Fruit fly (Drosophila melanogaster) whole organism, embryonic: ENCODE data around the gene CG13670.

Source experiments
- ATbp ChIP-seq: fragments of 200-800 bp; sonication (Bioruptor generic); optimal IDR thresholded peaks from 2 replicates; lab custom pipeline; 2017; ENCODE audit warnings: missing biosample characterization, mild to moderate bottlenecking, missing genetic modification characterization, missing genetic modification reagents
- Aef1 ChIP-seq: fragments of 200-800 bp; sonication (Bioruptor generic); IDR thresholded peaks from 3 replicates; pipeline ENCODE4 v1.3.6; 2022; ENCODE audit warnings: missing biosample characterization, missing genetic modification characterization
- Antp ChIP-seq: fragments of 200-800 bp; sonication (Bioruptor generic); optimal IDR thresholded peaks from 3 replicates; lab custom pipeline; 2016; ENCODE audit warnings: missing biosample characterization, missing genetic modification characterization
- CG10147 ChIP-seq: fragments of 200-800 bp; sonication (Bioruptor generic); optimal IDR thresholded peaks from 2 replicates; lab custom pipeline; 2019; ENCODE audit warnings: missing biosample characterization, mild to moderate bottlenecking, missing genetic modification characterization, moderate library complexity
- CG10274 ChIP-seq: fragments of 200-800 bp; sonication (Bioruptor generic); optimal IDR thresholded peaks from 3 replicates; lab custom pipeline; 2017; ENCODE audit warnings: missing biosample characterization, mild to moderate bottlenecking, missing genetic modification characterization
- CG12104 ChIP-seq: fragments of 200-800 bp; sonication (Bioruptor generic); optimal IDR thresholded peaks from 3 replicates; lab custom pipeline; 2016; ENCODE audit warnings: missing biosample characterization, missing genetic modification characterization
- CG12659 ChIP-seq: fragments of 200-800 bp; sonication (Bioruptor generic); optimal IDR thresholded peaks from 3 replicates; lab custom pipeline; 2017; ENCODE audit warnings: mild to moderate bottlenecking, missing biosample characterization, missing genetic modification reagents, missing genetic modification characterization
- CG14965 ChIP-seq: fragments of 200-800 bp; sonication (Bioruptor generic); optimal IDR thresholded peaks from 2 replicates; lab custom pipeline; 2016; ENCODE audit warnings: missing biosample characterization, missing genetic modification characterization, borderline replicate concordance
- CG15601 ChIP-seq: fragments of 200-800 bp; sonication (Bioruptor generic); optimal IDR thresholded peaks from 3 replicates; lab custom pipeline; 2019; ENCODE audit warnings: missing biosample characterization, mild to moderate bottlenecking, missing genetic modification characterization, moderate library complexity
- CG17361 ChIP-seq: fragments of 200-800 bp; sonication (Bioruptor generic); IDR thresholded peaks from 3 replicates; pipeline ENCODE4 v1.3.6; 2022; ENCODE audit warnings: missing biosample characterization, missing genetic modification characterization
- CG17912 ChIP-seq: fragments of 200-800 bp; sonication (Bioruptor generic); optimal IDR thresholded peaks from 2 replicates; lab custom pipeline; 2018; ENCODE audit warnings: missing biosample characterization, mild to moderate bottlenecking, missing genetic modification characterization
- CG2202 ChIP-seq: fragments of 200-800 bp; sonication (Bioruptor generic); optimal IDR thresholded peaks from 2 replicates; lab custom pipeline; 2018; ENCODE audit warnings: missing biosample characterization, mild to moderate bottlenecking, missing genetic modification characterization
- CG3407 ChIP-seq: fragments of 200-800 bp; sonication (Bioruptor generic); optimal IDR thresholded peaks from 2 replicates; lab custom pipeline; 2018; ENCODE audit warnings: missing biosample characterization, mild to moderate bottlenecking, missing genetic modification characterization
- CG43689 ChIP-seq: fragments of 200-800 bp; sonication (Bioruptor generic); IDR thresholded peaks from 2 replicates; pipeline ENCODE4 v1.3.6; 2022; ENCODE audit warnings: missing biosample characterization, missing genetic modification characterization
- CG4404 ChIP-seq: fragments of 200-800 bp; sonication (Bioruptor generic); IDR thresholded peaks from 2 replicates; pipeline ENCODE4 v1.3.6; 2022; ENCODE audit warnings: missing biosample characterization, missing genetic modification characterization
- CG6272 ChIP-seq: fragments of 200-800 bp; sonication (Bioruptor generic); IDR thresholded peaks from 2 replicates; pipeline ENCODE4 v1.3.6; 2022; ENCODE audit warnings: missing biosample characterization, missing genetic modification characterization
- CG8388 ChIP-seq: fragments of 200-800 bp; sonication (Bioruptor generic); optimal IDR thresholded peaks from 2 replicates; lab custom pipeline; 2019; ENCODE audit warnings: missing biosample characterization, mild to moderate bottlenecking, missing genetic modification characterization, moderate library complexity
- CG9797 ChIP-seq: fragments of 200-800 bp; sonication (Bioruptor generic); optimal IDR thresholded peaks from 3 replicates; lab custom pipeline; 2018; ENCODE audit warnings: missing biosample characterization, mild to moderate bottlenecking, missing genetic modification characterization
- Dip2 ChIP-seq: fragments of 200-800 bp; sonication (Bioruptor generic); IDR thresholded peaks from 2 replicates; pipeline ENCODE4 v1.3.6; 2022; ENCODE audit warnings: missing biosample characterization, missing genetic modification characterization
- Doc2 ChIP-seq: fragments of 200-800 bp; sonication (Bioruptor generic); IDR thresholded peaks from 2 replicates; pipeline ENCODE4 v1.3.6; 2022; ENCODE audit warnings: missing biosample characterization, missing genetic modification characterization
- E2f2 ChIP-seq: fragments of 200-800 bp; sonication (Bioruptor generic); IDR thresholded peaks from 2 replicates; pipeline ENCODE4 v1.3.6; 2022; ENCODE audit warnings: missing biosample characterization, missing genetic modification characterization
- Eip74EF ChIP-seq, 2 experiments: fragments of 200-800 bp in 1 of 2; fragments of >200 bp in 1 of 2; sonication (Bioruptor generic) in 1 of 2; optimal IDR thresholded peaks; 2 replicates each; lab custom pipeline; 2017 to 2019; ENCODE audit warnings: missing biosample characterization in 2 of 2, missing genetic modification characterization in 2 of 2, mild to moderate bottlenecking in 1 of 2, moderate library complexity in 1 of 2
- Fer3 ChIP-seq: fragments of 200-800 bp; sonication (Bioruptor generic); optimal IDR thresholded peaks from 2 replicates; lab custom pipeline; 2018; ENCODE audit warnings: missing biosample characterization, mild to moderate bottlenecking, missing genetic modification characterization, moderate library complexity
- HHEX ChIP-seq: fragments of 200-800 bp; sonication (Bioruptor generic); optimal IDR thresholded peaks from 3 replicates; lab custom pipeline; 2017; ENCODE audit warnings: missing biosample characterization, mild to moderate bottlenecking, missing genetic modification characterization, missing genetic modification reagents
- HLH4C ChIP-seq: fragments of 200-800 bp; sonication (Bioruptor generic); IDR thresholded peaks from 3 replicates; pipeline ENCODE4 v1.3.6; 2022; ENCODE audit warnings: missing biosample characterization, missing genetic modification characterization; ENCODE audit not compliant: partially characterized antibody
- Hey ChIP-seq: fragments of 200-800 bp; sonication (Bioruptor generic); optimal IDR thresholded peaks from 3 replicates; lab custom pipeline; 2018; ENCODE audit warnings: missing biosample characterization, mild to moderate bottlenecking, missing genetic modification characterization
- Hmr ChIP-seq: fragments of 200-800 bp; sonication (Bioruptor generic); optimal IDR thresholded peaks from 3 replicates; lab custom pipeline; 2017; ENCODE audit warnings: mild to moderate bottlenecking, missing biosample characterization, missing genetic modification reagents, missing genetic modification characterization
- Hr78 ChIP-seq, 2 experiments: fragments of 200-800 bp in 1 of 2; fragments of >200 bp in 1 of 2; sonication (Bioruptor generic) in 1 of 2; optimal IDR thresholded peaks; 2 replicates each; lab custom pipeline; 2017 to 2019; ENCODE audit warnings: missing biosample characterization in 2 of 2, missing genetic modification characterization in 2 of 2, mild to moderate bottlenecking in 1 of 2, moderate library complexity in 1 of 2
- Jarid2 ChIP-seq: fragments of 200-800 bp; sonication (Bioruptor generic); optimal IDR thresholded peaks from 3 replicates; lab custom pipeline; 2017; ENCODE audit warnings: mild to moderate bottlenecking, missing biosample characterization, missing genetic modification reagents, missing genetic modification characterization
- MESR4 ChIP-seq: fragments of 200-800 bp; sonication (Bioruptor generic); optimal IDR thresholded peaks from 2 replicates; lab custom pipeline; 2018; ENCODE audit warnings: missing biosample characterization, mild to moderate bottlenecking, missing genetic modification characterization, moderate library complexity
- Max ChIP-seq: fragments of 200-800 bp; sonication (Bioruptor generic); optimal IDR thresholded peaks from 2 replicates; lab custom pipeline; 2016; ENCODE audit warnings: missing biosample characterization, mild to moderate bottlenecking, missing genetic modification characterization
- NC2α ChIP-seq: fragments of 200-800 bp; sonication (Bioruptor generic); optimal IDR thresholded peaks from 2 replicates; lab custom pipeline; 2016; ENCODE audit warnings: missing biosample characterization, missing genetic modification characterization
- Sox100B ChIP-seq: fragments of 200-800 bp; sonication (Bioruptor generic); optimal IDR thresholded peaks from 3 replicates; lab custom pipeline; 2018; ENCODE audit warnings: missing biosample characterization, mild to moderate bottlenecking, missing genetic modification characterization
- Sry-δ ChIP-seq: fragments of 200-800 bp; sonication (Bioruptor generic); optimal IDR thresholded peaks from 2 replicates; lab custom pipeline; 2016; ENCODE audit warnings: missing biosample characterization, missing genetic modification characterization
- chif ChIP-seq, 2 experiments: fragments of 200-800 bp; sonication (Bioruptor generic); optimal IDR thresholded peaks; 3 replicates each; lab custom pipeline; 2016; ENCODE audit warnings: missing biosample characterization in 2 of 2, missing genetic modification characterization in 2 of 2
- ewg ChIP-seq: fragments of 200-800 bp; sonication (Bioruptor generic); optimal IDR thresholded peaks from 3 replicates; lab custom pipeline; 2017; ENCODE audit warnings: mild to moderate bottlenecking, missing biosample characterization, missing genetic modification reagents, missing genetic modification characterization
- fd96Cb ChIP-seq: fragments of 200-800 bp; sonication (Bioruptor generic); optimal IDR thresholded peaks from 2 replicates; lab custom pipeline; 2018; ENCODE audit warnings: missing biosample characterization, mild to moderate bottlenecking, missing genetic modification characterization, moderate library complexity
- gro ChIP-seq: fragments of 200-800 bp; sonication (Bioruptor generic); optimal IDR thresholded peaks from 2 replicates; lab custom pipeline; 2016; ENCODE audit warnings: missing biosample characterization, missing genetic modification characterization
- ind ChIP-seq: fragments of 200-800 bp; sonication (Bioruptor generic); optimal IDR thresholded peaks from 3 replicates; lab custom pipeline; 2016; ENCODE audit warnings: missing biosample characterization, missing genetic modification characterization
- kah ChIP-seq: fragments of 200-800 bp; sonication (Bioruptor generic); optimal IDR thresholded peaks from 2 replicates; lab custom pipeline; 2018; ENCODE audit warnings: missing biosample characterization, mild to moderate bottlenecking, missing genetic modification characterization
- klu ChIP-seq: fragments of 200-800 bp; sonication (Bioruptor generic); IDR thresholded peaks from 2 replicates; pipeline ENCODE4 v1.3.6; 2022; ENCODE audit warnings: missing biosample characterization, missing genetic modification characterization
- maf-S ChIP-seq: fragments of 200-800 bp; sonication (Bioruptor generic); optimal IDR thresholded peaks from 2 replicates; lab custom pipeline; 2016; ENCODE audit warnings: missing biosample characterization, missing genetic modification characterization
- row ChIP-seq: fragments of 200-800 bp; sonication (Bioruptor generic); IDR thresholded peaks from 3 replicates; pipeline ENCODE4 v1.3.6; 2022; ENCODE audit warnings: missing biosample characterization, missing genetic modification characterization
- salm ChIP-seq: fragments of 200-800 bp; sonication (Bioruptor generic); optimal IDR thresholded peaks from 2 replicates; lab custom pipeline; 2018; ENCODE audit warnings: missing biosample characterization, mild to moderate bottlenecking, missing genetic modification characterization
- seq ChIP-seq: fragments of 200-800 bp; sonication (Bioruptor generic); IDR thresholded peaks from 2 replicates; pipeline ENCODE4 v1.3.6; 2022; ENCODE audit warnings: missing biosample characterization, missing genetic modification characterization
- ttk ChIP-seq: fragments of 200-800 bp; sonication (Bioruptor generic); IDR thresholded peaks from 2 replicates; pipeline ENCODE4 v2.1.2; 2022; ENCODE audit warnings: missing biosample characterization, missing genetic modification characterization
- wek ChIP-seq: fragments of 200-800 bp; sonication (Bioruptor generic); optimal IDR thresholded peaks from 3 replicates; lab custom pipeline; 2018; ENCODE audit warnings: missing biosample characterization, mild to moderate bottlenecking, missing genetic modification characterization, moderate library complexity
- yki ChIP-seq: fragments of >200 bp; optimal IDR thresholded peaks from 3 replicates; lab custom pipeline; 2018
- zen2 ChIP-seq: fragments of 200-800 bp; sonication (Bioruptor generic); IDR thresholded peaks from 3 replicates; pipeline ENCODE4 v1.3.6; 2022; ENCODE audit warnings: missing biosample characterization, missing genetic modification characterization; ENCODE audit not compliant: partially characterized antibody

The CG13670 gene

DNA sequence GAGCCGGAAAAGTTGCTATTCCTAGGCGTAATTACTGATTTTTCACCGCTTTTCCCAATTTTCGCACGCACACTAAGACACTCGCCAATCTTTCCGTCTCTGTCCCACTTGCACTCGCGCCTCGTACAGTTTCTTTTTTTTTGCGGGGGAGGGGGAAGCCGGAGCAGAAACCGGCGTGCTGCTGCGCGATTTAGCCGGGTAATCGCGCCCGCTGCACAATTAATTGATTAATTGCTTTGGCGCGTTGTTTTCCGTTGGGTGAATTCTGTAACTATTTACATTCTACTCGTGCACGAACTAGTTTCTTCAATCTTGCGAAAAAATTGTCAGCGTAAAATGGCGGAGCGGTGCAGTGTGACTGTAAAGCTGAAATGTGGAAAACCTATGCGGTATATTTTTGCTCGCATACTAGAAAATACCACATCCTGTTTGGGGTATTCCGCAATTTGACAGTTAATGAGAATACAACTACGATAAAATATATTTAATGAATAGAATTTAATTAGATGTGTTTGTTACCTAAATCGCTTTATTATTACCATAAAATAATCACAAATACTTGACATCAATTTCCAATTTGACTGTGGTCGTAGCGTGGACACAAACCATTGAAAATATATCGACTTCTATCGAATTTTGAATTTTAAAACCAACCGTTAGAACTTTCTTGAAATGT is 5.3 kb upstream of the CG13670 start, which contains the start of gene Cpsf6 (continued):
- TF ChIP-seq CG6272 (0 out of 2 replicates have a peak, but pooled peaks have one; percentile 11), CG2202 (peak; percentile 11), CG9797 (GFP tag; lab: Kevin White, UChicago) (peak; percentile 84), maf-S (GFP tag; lab: Kevin White, UChicago) (no peak), Hmr (GFP tag; lab: Kevin White, UChicago) (peak; percentile 57), Max (GFP tag; lab: Kevin White, UChicago) (peak; percentile 51), CG12659 (GFP tag; lab: Kevin White, UChicago) (peak; percentile 60), E2f2 (GFP tag; lab: Robert Waterston, UW) (peak; percentile 79), klu (GFP tag; lab: Robert Waterston, UW) (no peak), CG4404 (GFP tag; lab: Robert Waterston, UW) (0 out of 2 replicates have a peak, but pooled peaks have one; percentile 15), Fer3 (tag; lab: Kevin White, UChicago) (peak; percentile 66), Eip74EF (GFP tag; optimal IDR thresholded peaks at IDR 0.05; lab: Kevin White, UChicago) (no peak), CG17361 (GFP tag; lab: Robert Waterston, UW) (peak; percentile 64; the same call in 2 of the 3 replicates), seq (GFP tag; lab: Robert Waterston, UW) (no peak), Hey (tag; lab: Kevin White, UChicago) (peak; percentile 29), CG10147 (GFP tag; lab: Kevin White, UChicago) (peak; percentile 44), CG12104 (peak; percentile 47), CG3407 (no peak), yki (lab: Kevin White, UChicago) (no peak), Dip2 (GFP tag; lab: Robert Waterston, UW) (no peak), ATbp (GFP tag; lab: Kevin White, UChicago) (no peak), CG15601 (tag; lab: Kevin White, UChicago) (peak; percentile 69), CG17912 (GFP tag; lab: Kevin White, UChicago) (no peak), ewg (peak; percentile 19), zen2 (GFP tag; lab: Robert Waterston, UW) (no peak), Jarid2 (GFP tag; lab: Kevin White, UChicago) (no peak), Aef1 (no peak), NC2α (GFP tag; lab: Kevin White, UChicago) (no peak), Hr78 (GFP tag; optimal IDR thresholded peaks at IDR 0.05; lab: Kevin White, UChicago) (no peak), HLH4C (GFP tag; lab: Robert Waterston, UW) (no peak), row (peak; percentile 85), ind (GFP tag; lab: Kevin White, UChicago) (peak; percentile 56), HHEX (GFP tag; lab: Kevin White, UChicago) (peak; percentile 22), Sox100B (GFP tag; lab: Kevin White, UChicago) (peak; percentile 35), fd96Cb (tag; lab: Kevin White, UChicago) (peak; percentile 52), gro (GFP tag; lab: Kevin White, UChicago) (no peak), CG43689 (GFP tag; lab: Robert Waterston, UW) (no peak), Doc2 (GFP tag; lab: Robert Waterston, UW) (no peak), kah (GFP tag; lab: Kevin White, UChicago) (no peak), CG10274 (GFP tag; lab: Kevin White, UChicago) (no peak), chif (GFP tag; optimal IDR thresholded peaks at IDR 0.05; lab: Kevin White, UChicago) (peak in 1 of 2 experiments; percentile 17), ttk (GFP tag; lab: Robert Waterston, UW) (peak; percentile 25; the same call in 1 of the 2 replicates), CG14965 (no peak), MESR4 (peak; percentile 90), Sry-δ (GFP tag; lab: Kevin White, UChicago) (peak; percentile 41), Antp (GFP tag; lab: Kevin White, UChicago) (no peak), wek (GFP tag; lab: Kevin White, UChicago) (peak; percentile 99), salm (tag; lab: Kevin White, UChicago) (no peak), CG8388 (GFP tag; lab: Kevin White, UChicago) (peak; percentile 59)
